Fruit fly (Drosophila melanogaster) whole organism, wandering third instar larva: ENCODE data around the gene CG16812.

Experiments used
- Abd-B ChIP-seq: fragments of >200 bp; optimal IDR thresholded peaks from 2 replicates; lab custom pipeline; 2017; ENCODE audit warnings: missing biosample characterization, missing genetic modification characterization
- CG9705 ChIP-seq: fragments of 200-800 bp; sonication (Bioruptor generic); optimal IDR thresholded peaks from 2 replicates; lab custom pipeline; 2018; ENCODE audit warnings: missing biosample characterization, mild to moderate bottlenecking, missing genetic modification characterization
- CrebA ChIP-seq: fragments of 200-800 bp; sonication (Bioruptor generic); optimal IDR thresholded peaks from 2 replicates; lab custom pipeline; 2016; ENCODE audit warnings: missing biosample characterization, mild to moderate bottlenecking, missing genetic modification characterization, borderline replicate concordance
- Dfd ChIP-seq: fragments of >200 bp; optimal IDR thresholded peaks from 2 replicates; lab custom pipeline; 2017; ENCODE audit warnings: missing biosample characterization, missing genetic modification characterization
- Dif ChIP-seq: fragments of 200-275, 200-300 bp; sonication (Bioruptor generic); optimal IDR thresholded peaks from 2 replicates; lab custom pipeline; 2018; ENCODE audit warnings: missing biosample characterization, missing genetic modification characterization; ENCODE audit not compliant: partially characterized antibody
- GATAd ChIP-seq: sonication (Bioruptor generic); optimal IDR thresholded peaks from 2 replicates; lab custom pipeline; 2016; ENCODE audit warnings: missing biosample characterization, missing genetic modification characterization
- HLH106 ChIP-seq: fragments of 200-800 bp; optimal IDR thresholded peaks from 3 replicates; lab custom pipeline; 2019; ENCODE audit warnings: missing biosample characterization, mild to moderate bottlenecking, missing genetic modification characterization, moderate library complexity
- Hnf4 ChIP-seq: fragments of 200-800 bp; sonication (Bioruptor generic); optimal IDR thresholded peaks from 2 replicates; lab custom pipeline; 2016; ENCODE audit warnings: missing biosample characterization, mild to moderate bottlenecking, missing genetic modification characterization
- Hr78 ChIP-seq: fragments of >200 bp; optimal IDR thresholded peaks from 2 replicates; lab custom pipeline; 2017; ENCODE audit warnings: missing biosample characterization, missing genetic modification characterization
- Hr83 ChIP-seq: fragments of 200-300 bp; sonication (Bioruptor generic); optimal IDR thresholded peaks from 2 replicates; lab custom pipeline; 2016; ENCODE audit warnings: missing biosample characterization, mild to moderate bottlenecking, missing genetic modification characterization, moderate library complexity; ENCODE audit not compliant: poor library complexity, severe bottlenecking
- Jra ChIP-seq: sonication (Bioruptor generic); optimal IDR thresholded peaks from 2 replicates; lab custom pipeline; 2016; ENCODE audit warnings: missing biosample characterization, missing genetic modification characterization
- Mio ChIP-seq: sonication (Bioruptor generic); optimal IDR thresholded peaks from 2 replicates; lab custom pipeline; 2016; ENCODE audit warnings: missing biosample characterization, missing genetic modification characterization
- Myc ChIP-seq: fragments of >200 bp; optimal IDR thresholded peaks from 2 replicates; lab custom pipeline; 2017
- N ChIP-seq: fragments of >200 bp; optimal IDR thresholded peaks from 2 replicates; lab custom pipeline; 2018; ENCODE audit warnings: missing biosample characterization, missing external identifiers, missing genetic modification characterization
- OdsH ChIP-seq: fragments of 200-800 bp; sonication (Bioruptor generic); optimal IDR thresholded peaks from 2 replicates; lab custom pipeline; 2016; ENCODE audit warnings: missing biosample characterization, mild to moderate bottlenecking, missing genetic modification characterization
- Rel ChIP-seq, 2 experiments: fragments of 200-800 bp; sonication (Bioruptor generic) in 1 of 2; optimal IDR thresholded peaks; 2 replicates in 1 of 2; 3 replicates in 1 of 2; lab custom pipeline; 2016 to 2019; ENCODE audit warnings: mild to moderate bottlenecking in 2 of 2, missing biosample characterization in 2 of 2, missing genetic modification characterization in 2 of 2, moderate library complexity in 1 of 2
- Sp1 ChIP-seq: fragments of 200-800 bp; sonication (Bioruptor generic); optimal IDR thresholded peaks from 3 replicates; lab custom pipeline; 2019; ENCODE audit warnings: missing biosample characterization, mild to moderate bottlenecking, missing genetic modification characterization, moderate library complexity
- Vsx2 ChIP-seq: fragments of 200-300, 225-300 bp; sonication (Bioruptor generic); optimal IDR thresholded peaks from 2 replicates; lab custom pipeline; 2018; ENCODE audit warnings: missing biosample characterization, missing genetic modification characterization; ENCODE audit not compliant: partially characterized antibody
- br ChIP-seq: fragments of 200-800 bp; sonication (Bioruptor generic); optimal IDR thresholded peaks from 2 replicates; lab custom pipeline; 2016; ENCODE audit warnings: missing biosample characterization, missing genetic modification characterization
- brk ChIP-seq: fragments of 200-800 bp; sonication (Bioruptor generic); optimal IDR thresholded peaks from 2 replicates; lab custom pipeline; 2016; ENCODE audit warnings: missing biosample characterization, mild to moderate bottlenecking, missing genetic modification characterization
- dl ChIP-seq, 2 experiments: fragments of 175-275, 200-275 bp in 1 of 2; fragments of 200-275 bp in 1 of 2; sonication (Bioruptor generic); optimal IDR thresholded peaks; lab custom pipeline; 2018; ENCODE audit warnings: mild to moderate bottlenecking in 2 of 2, missing biosample characterization in 2 of 2, missing genetic modification characterization in 2 of 2, moderate library complexity in 2 of 2; ENCODE audit not compliant: partially characterized antibody in 2 of 2, insufficient read depth in 1 of 2
- dmrt93B ChIP-seq: fragments of 200-800 bp; sonication (Bioruptor generic); optimal IDR thresholded peaks from 2 replicates; lab custom pipeline; 2018; ENCODE audit warnings: missing biosample characterization, mild to moderate bottlenecking, missing genetic modification characterization
- dsf ChIP-seq: sonication (Bioruptor generic); optimal IDR thresholded peaks from 2 replicates; lab custom pipeline; 2016; ENCODE audit warnings: missing biosample characterization, missing genetic modification characterization, borderline replicate concordance
- ey ChIP-seq: fragments of 200-800 bp; sonication (Bioruptor generic); optimal IDR thresholded peaks from 2 replicates; lab custom pipeline; 2016; ENCODE audit warnings: missing biosample characterization, missing genetic modification characterization
- foxo ChIP-seq, 2 experiments: fragments of 200-800 bp; sonication (Bioruptor generic); optimal IDR thresholded peaks; 2 replicates in 1 of 2; 3 replicates in 1 of 2; lab custom pipeline; 2016 to 2017; ENCODE audit warnings: missing biosample characterization in 2 of 2, missing genetic modification characterization in 2 of 2
- fru ChIP-seq: fragments of 200-800 bp; sonication (Bioruptor generic); optimal IDR thresholded peaks from 3 replicates; lab custom pipeline; 2016; ENCODE audit warnings: missing biosample characterization, mild to moderate bottlenecking, missing genetic modification characterization
- h ChIP-seq: fragments of 200-800 bp; sonication (Bioruptor generic); optimal IDR thresholded peaks from 3 replicates; lab custom pipeline; 2016; ENCODE audit warnings: missing biosample characterization, mild to moderate bottlenecking, missing genetic modification characterization
- lola ChIP-seq: fragments of >200 bp; optimal IDR thresholded peaks from 2 replicates; lab custom pipeline; 2017; ENCODE audit warnings: missing biosample characterization, missing genetic modification characterization
- pan ChIP-seq: fragments of >200 bp; optimal IDR thresholded peaks from 2 replicates; lab custom pipeline; 2017
- psq ChIP-seq: fragments of 200-800 bp; sonication (Bioruptor generic); optimal IDR thresholded peaks from 3 replicates; lab custom pipeline; 2017; ENCODE audit warnings: missing biosample characterization, mild to moderate bottlenecking, missing genetic modification characterization, moderate library complexity
- rgr ChIP-seq: fragments of 200-800 bp; sonication (Bioruptor generic); optimal IDR thresholded peaks from 3 replicates; lab custom pipeline; 2016; ENCODE audit warnings: missing biosample characterization, mild to moderate bottlenecking, missing genetic modification characterization
- sage ChIP-seq: fragments of 200-800 bp; sonication (Bioruptor generic); optimal IDR thresholded peaks from 2 replicates; lab custom pipeline; 2016; ENCODE audit warnings: missing biosample characterization, mild to moderate bottlenecking, missing genetic modification characterization
- sv ChIP-seq: fragments of 200-800 bp; sonication (Bioruptor generic); optimal IDR thresholded peaks from 3 replicates; lab custom pipeline; 2016; ENCODE audit warnings: missing biosample characterization, missing genetic modification characterization
- tai ChIP-seq: sonication (Bioruptor generic); optimal IDR thresholded peaks from 2 replicates; lab custom pipeline; 2016; ENCODE audit warnings: missing biosample characterization, missing genetic modification characterization
- usp ChIP-seq: fragments of >200 bp; optimal IDR thresholded peaks from 2 replicates; lab custom pipeline; 2017; ENCODE audit warnings: missing biosample characterization, missing genetic modification characterization
- woc ChIP-seq: sonication (Bioruptor generic); optimal IDR thresholded peaks from 2 replicates; lab custom pipeline; 2016; ENCODE audit warnings: missing biosample characterization, mild to moderate bottlenecking, missing genetic modification characterization

The CG16812 gene

dm6 chr2L:13203437-13204137 is 18.8 kb upstream of the CG16812 start, which contains the start of gene Pect:
Pect (plus strand) TSS chr2L:13203762.
- TF ChIP-seq sage (GFP tag; lab: Kevin White, UChicago) (no peak), dl (GFP tag; optimal IDR thresholded peaks at IDR 0.05; lab: Kevin White, UChicago; ENCODE audit: insufficient read depth in 1 of 2, partially characterized antibody in 2 of 2) (peak in 1 of 2 experiments; percentile 17), Sp1 (GFP tag; lab: Kevin White, UChicago) (peak; percentile 30), h (GFP tag; lab: Kevin White, UChicago) (peak; percentile 47), Rel (GFP tag; optimal IDR thresholded peaks at IDR 0.05; lab: Kevin White, UChicago) (no peak), Rel (tag; optimal IDR thresholded peaks at IDR 0.05; lab: Kevin White, UChicago) (peak; percentile 53), Dif (GFP tag; lab: Kevin White, UChicago) (peak; percentile 51), lola (GFP tag; lab: Kevin White, UChicago) (no peak), psq (peak; percentile 43)

dm6 chr2L:13204151-13204550 is 18.2 kb upstream of the CG16812 start:
- TF ChIP-seq Rel (GFP tag; optimal IDR thresholded peaks at IDR 0.05; lab: Kevin White, UChicago) (no peak), Rel (tag; optimal IDR thresholded peaks at IDR 0.05; lab: Kevin White, UChicago) (no peak), sv (no peak), brk (GFP tag; lab: Kevin White, UChicago) (no peak)
- TF ChIP-seq, all 38 proteins: peak for 0

dm6 chr2L:13205256-13205655 is 17.1 kb upstream of the CG16812 start:
- TF ChIP-seq HLH106, result peak; percentile 22
- no peak for TF ChIP-seq tai (GFP tag; lab: Kevin White, UChicago)
- TF ChIP-seq h (GFP tag; lab: Kevin White, UChicago), result peak; percentile 70
- TF ChIP-seq GATAd (GFP tag; lab: Kevin White, UChicago), result no peak
- TF ChIP-seq CrebA, result no peak
- no peak for TF ChIP-seq N
- TF ChIP-seq Vsx2, result no peak
- peak; percentile 15 for TF ChIP-seq Sp1 (GFP tag; lab: Kevin White, UChicago)
- no peak for TF ChIP-seq Myc (lab: Kevin White, UChicago)
- no peak for TF ChIP-seq pan
- TF ChIP-seq woc (GFP tag; lab: Kevin White, UChicago), result no peak
- TF ChIP-seq fru (GFP tag; lab: Kevin White, UChicago), result peak; percentile 21
- TF ChIP-seq Hr83, result peak; percentile 58
- no peak for TF ChIP-seq Jra (GFP tag; lab: Kevin White, UChicago)
- no peak for TF ChIP-seq lola (GFP tag; lab: Kevin White, UChicago)
- no peak for TF ChIP-seq usp
- peak in 1 of 2 experiments; percentile 4 for TF ChIP-seq foxo (GFP tag; optimal IDR thresholded peaks at IDR 0.05; lab: Kevin White, UChicago)
- TF ChIP-seq Dfd (GFP tag; lab: Kevin White, UChicago), result no peak
- TF ChIP-seq br (GFP tag; lab: Kevin White, UChicago), result peak; percentile 52
- TF ChIP-seq OdsH (GFP tag; lab: Kevin White, UChicago), result peak; percentile 21
- no peak for TF ChIP-seq Rel (GFP tag; optimal IDR thresholded peaks at IDR 0.05; lab: Kevin White, UChicago)
- peak; percentile 9 for TF ChIP-seq Rel (tag; optimal IDR thresholded peaks at IDR 0.05; lab: Kevin White, UChicago)
- peak; percentile 21 for TF ChIP-seq rgr (GFP tag; lab: Kevin White, UChicago)

dm6 chr2L:13206077-13206668 is 16.2 kb upstream of the CG16812 start:
- no peak for TF ChIP-seq HLH106
- TF ChIP-seq sv, result no peak
- no peak for TF ChIP-seq Myc (lab: Kevin White, UChicago)
- TF ChIP-seq pan, result no peak
- TF ChIP-seq CrebA, result no peak
- TF ChIP-seq CG9705, result no peak
- TF ChIP-seq Hr78 (GFP tag; lab: Kevin White, UChicago), result no peak
- TF ChIP-seq br (GFP tag; lab: Kevin White, UChicago), result peak; percentile 33
- TF ChIP-seq tai (GFP tag; lab: Kevin White, UChicago), result no peak
- peak; percentile 22 for TF ChIP-seq Hnf4 (GFP tag; lab: Kevin White, UChicago)
- TF ChIP-seq Dif (GFP tag; lab: Kevin White, UChicago), result no peak
- TF ChIP-seq dl (GFP tag; optimal IDR thresholded peaks at IDR 0.05; lab: Kevin White, UChicago; ENCODE audit: insufficient read depth in 1 of 2, partially characterized antibody in 2 of 2), result no peak
- TF ChIP-seq psq, result no peak
- no peak for TF ChIP-seq usp
- peak; percentile 8 for TF ChIP-seq rgr (GFP tag; lab: Kevin White, UChicago)
- no peak for TF ChIP-seq Dfd (GFP tag; lab: Kevin White, UChicago)
- no peak for TF ChIP-seq brk (GFP tag; lab: Kevin White, UChicago)
- no peak for TF ChIP-seq dmrt93B (GFP tag; lab: Kevin White, UChicago)
- TF ChIP-seq GATAd (GFP tag; lab: Kevin White, UChicago), result no peak
- TF ChIP-seq Mio (GFP tag; lab: Kevin White, UChicago), result no peak
- no peak for TF ChIP-seq fru (GFP tag; lab: Kevin White, UChicago)
- TF ChIP-seq woc (GFP tag; lab: Kevin White, UChicago), result no peak
- TF ChIP-seq ey, result no peak
- TF ChIP-seq foxo (GFP tag; optimal IDR thresholded peaks at IDR 0.05; lab: Kevin White, UChicago), result no peak
- TF ChIP-seq Jra (GFP tag; lab: Kevin White, UChicago), result no peak
- TF ChIP-seq Rel (GFP tag; optimal IDR thresholded peaks at IDR 0.05; lab: Kevin White, UChicago), result no peak
- TF ChIP-seq Rel (tag; optimal IDR thresholded peaks at IDR 0.05; lab: Kevin White, UChicago), result peak; percentile 83
- no peak for TF ChIP-seq Sp1 (GFP tag; lab: Kevin White, UChicago)
- TF ChIP-seq dsf (GFP tag; lab: Kevin White, UChicago), result no peak
- TF ChIP-seq OdsH (GFP tag; lab: Kevin White, UChicago), result peak; percentile 13
- TF ChIP-seq h (GFP tag; lab: Kevin White, UChicago), result peak; percentile 42
- peak; percentile 0 for TF ChIP-seq Hr83
- no peak for TF ChIP-seq Abd-B (GFP tag; lab: Kevin White, UChicago)
- no peak for TF ChIP-seq lola (GFP tag; lab: Kevin White, UChicago)
